Worm (Caenorhabditis elegans): Measurements from ENCODE around the gene Y43C5B.2.
A peak's percentile ranks its signal among the peaks of the same experiment; 100 is the strongest.

The Y43C5B.2 gene

ce11 chrIV:10311115-10311514, 41.0 kb downstream of the Y43C5B.2 start (continued):
- no peak for TF ChIP-seq duxl-1 (tag; optimal IDR thresholded peaks at IDR 0.05; ENCODE audit: poor library complexity)
- TF ChIP-seq dmd-9 (GFP tag; IDR thresholded peaks at IDR 0.05) = no peak
- no peak for TF ChIP-seq spr-1 (tag; optimal IDR thresholded peaks at IDR 0.05)
- no peak for TF ChIP-seq madf-9 (GFP tag; conservative IDR thresholded peaks at IDR 0.05)
- TF ChIP-seq F26F4.8 (GFP tag; conservative IDR thresholded peaks at IDR 0.05) = 0 out of 2 replicates have a peak, but pooled peaks have one; percentile 52

- TF ChIP-seq nhr-11 (tag; optimal IDR thresholded peaks at IDR 0.05) (no peak), daf-19 (GFP tag; conservative IDR thresholded peaks at IDR 0.05) (no peak), vab-7 (GFP tag; IDR thresholded peaks at IDR 0.05) (no peak), pha-4 (GFP tag; IDR thresholded peaks at IDR 0.05) (no peak), pha-4 (tag; optimal IDR thresholded peaks at IDR 0.05) (no peak)
These were observed 41.8 kb downstream of the Y43C5B.2 start, which contains the start of gene R09E10.8 for ce11 chrIV:10310329-10310728. TSS of gene R09E10.8 (minus strand) at chrIV:10310429.

- TF ChIP-seq nhr-42 (GFP tag; IDR thresholded peaks at IDR 0.05) (0 out of 2 replicates have a peak, but pooled peaks have one; percentile 6), R02D3.7 (tag; optimal IDR thresholded peaks at IDR 0.05) (no peak)
These were observed 47.8 kb downstream of the Y43C5B.2 start for ce11 chrIV:10304383-10304782.

ce11 chrIV:10302203-10302602, 49.9 kb downstream of the Y43C5B.2 start, which contains the start of gene R09E10.5:
TSS of gene R09E10.5 (minus strand) at chrIV:10302303.
- TF ChIP-seq unc-39 (tag; optimal IDR thresholded peaks at IDR 0.05) (no peak), nhr-41 (GFP tag; IDR thresholded peaks at IDR 0.05) (no peak), hlh-11 (tag; optimal IDR thresholded peaks at IDR 0.05) (no peak), lin-29 (GFP tag; IDR thresholded peaks at IDR 0.05) (no peak), ceh-62 (tag; optimal IDR thresholded peaks at IDR 0.05) (no peak), hif-1 (tag; optimal IDR thresholded peaks at IDR 0.05) (no peak), vab-7 (GFP tag; IDR thresholded peaks at IDR 0.05) (no peak), hlh-30 (tag; optimal IDR thresholded peaks at IDR 0.05; ENCODE audit: insufficient read depth) (no peak), nhr-11 (tag; optimal IDR thresholded peaks at IDR 0.05) (no peak), dmd-8 (GFP tag; IDR thresholded peaks at IDR 0.05) (no peak), ctbp-1 (GFP tag; IDR thresholded peaks at IDR 0.05) (no peak), nhr-76 (tag; optimal IDR thresholded peaks at IDR 0.05) (no peak)

All from whole organism, L4 larva.